Fruit fly (Drosophila melanogaster): ENCODE results near the gene rudhira.

DNA sequence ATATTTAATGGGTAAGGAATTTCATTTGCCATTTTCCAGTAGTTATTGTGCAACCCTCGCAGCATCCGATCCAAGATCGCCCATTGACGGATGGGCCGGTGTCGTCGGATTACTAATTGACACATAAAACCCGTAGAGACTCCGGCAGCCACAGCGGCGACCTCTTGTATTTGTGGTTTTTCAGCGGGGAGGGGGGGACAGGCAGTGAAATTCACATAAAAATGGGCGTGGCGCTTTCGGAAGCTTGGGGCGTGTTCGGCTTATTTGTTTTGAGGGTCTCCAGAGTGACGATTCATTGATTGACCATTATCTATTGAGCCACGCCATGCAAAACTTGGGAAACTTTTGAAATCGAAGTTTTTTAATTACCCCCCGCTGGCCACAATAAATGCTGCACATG, 32.6 kb downstream of the rudhira start:
- no peak for TF ChIP-seq CG14711 (tag; optimal IDR thresholded peaks at IDR 0.05)
- TF ChIP-seq cnc (optimal IDR thresholded peaks at IDR 0.05), result no peak
- TF ChIP-seq CG5204 (GFP tag; optimal IDR thresholded peaks at IDR 0.05), result no peak
- TF ChIP-seq CG7101 (tag; optimal IDR thresholded peaks at IDR 0.05), result no peak
- TF ChIP-seq CG11617 (GFP tag; optimal IDR thresholded peaks at IDR 0.05), result no peak
- TF ChIP-seq kay (GFP tag; ENCODE audit: borderline replicate concordance), result no peak
- TF ChIP-seq CG7045 (GFP tag; optimal IDR thresholded peaks at IDR 0.05), result no peak
- TF ChIP-seq CG1620 (GFP tag; optimal IDR thresholded peaks at IDR 0.05), result no peak
- no peak for TF ChIP-seq tj (GFP tag; optimal IDR thresholded peaks at IDR 0.05)
- no peak for TF ChIP-seq CG12768 (GFP tag; optimal IDR thresholded peaks at IDR 0.05)
- no peak for TF ChIP-seq Clk (GFP tag; optimal IDR thresholded peaks at IDR 0.05)
- TF ChIP-seq ovo (GFP tag; optimal IDR thresholded peaks at IDR 0.05), result no peak
